Worm (Caenorhabditis elegans): ENCODE data around the gene W09D6.4.

DNA sequence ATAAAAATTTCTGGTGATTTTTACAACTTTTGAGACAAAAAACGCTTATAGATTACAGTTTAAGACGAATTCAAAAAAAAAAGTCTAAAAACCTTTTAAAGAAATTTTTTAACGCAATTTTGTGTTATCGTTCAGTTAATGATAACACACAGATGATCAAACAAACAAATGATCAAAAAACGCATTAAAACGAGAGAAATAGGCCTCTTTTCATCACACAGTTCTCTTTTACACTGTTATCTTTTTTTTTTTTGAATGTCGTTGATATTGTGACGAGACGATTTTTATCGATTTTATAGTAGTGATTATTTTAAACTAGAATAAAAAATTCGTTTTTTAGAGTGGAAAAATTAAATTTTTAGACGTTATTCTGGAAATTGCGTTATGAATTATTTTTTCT, 19.8 kb upstream of the W09D6.4 start:
- TF ChIP-seq tab-1 (GFP tag; IDR thresholded peaks at IDR 0.05) (no peak), flt-1 (GFP tag; IDR thresholded peaks at IDR 0.05) (no peak), ref-1 (GFP tag; conservative IDR thresholded peaks at IDR 0.05) (no peak), ztf-23 (GFP tag; IDR thresholded peaks at IDR 0.05) (no peak), med-1 (GFP tag; optimal IDR thresholded peaks at IDR 0.05; ENCODE audit: insufficient read depth) (no peak), klf-2 (GFP tag; conservative IDR thresholded peaks at IDR 0.05) (no peak), cog-1 (tag; optimal IDR thresholded peaks at IDR 0.05) (no peak), ztf-29 (GFP tag; IDR thresholded peaks at IDR 0.05) (no peak), T22C8.4 (GFP tag; IDR thresholded peaks at IDR 0.05) (no peak)

All from whole organism, midembryonic.